Fruit fly (Drosophila melanogaster) whole organism, embryonic: ENCODE measurements around the gene LysS.

Experiments
- ATbp ChIP-seq: fragments of 200-800 bp; sonication (Bioruptor generic); optimal IDR thresholded peaks from 2 replicates; lab custom pipeline; 2017; ENCODE audit warnings: missing biosample characterization, mild to moderate bottlenecking, missing genetic modification characterization, missing genetic modification reagents
- Asciz ChIP-seq: fragments of 200-800 bp; sonication (Bioruptor generic); optimal IDR thresholded peaks from 2 replicates; lab custom pipeline; 2017; ENCODE audit warnings: missing biosample characterization, mild to moderate bottlenecking, missing genetic modification characterization, missing genetic modification reagents
- CG10431 ChIP-seq: fragments of 200-800 bp; sonication (Bioruptor generic); optimal IDR thresholded peaks from 3 replicates; lab custom pipeline; 2018; ENCODE audit warnings: missing biosample characterization, mild to moderate bottlenecking, missing genetic modification characterization
- CG14710 ChIP-seq: fragments of 200-800 bp; sonication (Bioruptor generic); optimal IDR thresholded peaks from 3 replicates; lab custom pipeline; 2019; ENCODE audit warnings: missing biosample characterization, mild to moderate bottlenecking, missing genetic modification characterization, moderate library complexity
- CG15011 ChIP-seq: fragments of 200-800 bp; sonication (Bioruptor generic); optimal IDR thresholded peaks from 3 replicates; lab custom pipeline; 2018; ENCODE audit warnings: missing biosample characterization, mild to moderate bottlenecking, missing genetic modification characterization
- CG15601 ChIP-seq: fragments of 200-800 bp; sonication (Bioruptor generic); optimal IDR thresholded peaks from 3 replicates; lab custom pipeline; 2019; ENCODE audit warnings: missing biosample characterization, mild to moderate bottlenecking, missing genetic modification characterization, moderate library complexity
- CG17385 ChIP-seq: fragments of 200-800 bp; sonication (Bioruptor generic); optimal IDR thresholded peaks from 3 replicates; lab custom pipeline; 2018; ENCODE audit warnings: missing biosample characterization, mild to moderate bottlenecking, missing genetic modification characterization
- CG18599 ChIP-seq: fragments of 200-800 bp; sonication (Bioruptor generic); optimal IDR thresholded peaks from 3 replicates; lab custom pipeline; 2017; ENCODE audit warnings: missing biosample characterization, missing genetic modification characterization, mild to moderate bottlenecking, moderate library complexity, missing genetic modification reagents
- CG2116 ChIP-seq: fragments of 200-800 bp; sonication (Bioruptor generic); optimal IDR thresholded peaks from 3 replicates; lab custom pipeline; 2018; ENCODE audit warnings: missing biosample characterization, mild to moderate bottlenecking, missing genetic modification characterization
- CG2129 ChIP-seq: fragments of 200-800 bp; sonication (Bioruptor generic); IDR thresholded peaks from 2 replicates; pipeline ENCODE4 v1.3.6; 2022; ENCODE audit warnings: missing biosample characterization, missing genetic modification characterization; ENCODE audit not compliant: partially characterized antibody
- CG2712 ChIP-seq: fragments of 200-800 bp; optimal IDR thresholded peaks from 3 replicates; lab custom pipeline; 2019; ENCODE audit warnings: missing biosample characterization, mild to moderate bottlenecking, missing genetic modification characterization, moderate library complexity
- CG2889 ChIP-seq: fragments of 200-800 bp; sonication (Bioruptor generic); IDR thresholded peaks from 3 replicates; pipeline ENCODE4 v1.3.6; 2022; ENCODE audit warnings: missing biosample characterization, missing genetic modification characterization
- CG31441 ChIP-seq: fragments of 200-800 bp; sonication (Bioruptor generic); IDR thresholded peaks from 2 replicates; pipeline ENCODE4 v1.3.6; 2022; ENCODE audit warnings: missing biosample characterization, missing genetic modification characterization
- CG33213 ChIP-seq: fragments of 200-800 bp; sonication (Bioruptor generic); optimal IDR thresholded peaks from 3 replicates; lab custom pipeline; 2016; ENCODE audit warnings: missing biosample characterization, missing genetic modification characterization
- CG3407 ChIP-seq: fragments of 200-800 bp; sonication (Bioruptor generic); optimal IDR thresholded peaks from 2 replicates; lab custom pipeline; 2018; ENCODE audit warnings: missing biosample characterization, mild to moderate bottlenecking, missing genetic modification characterization
- CG5245 ChIP-seq: fragments of 200-800 bp; sonication (Bioruptor generic); optimal IDR thresholded peaks from 3 replicates; lab custom pipeline; 2016; ENCODE audit warnings: missing biosample characterization, missing genetic modification characterization
- CG6654 ChIP-seq: fragments of 200-800 bp; sonication (Bioruptor generic); optimal IDR thresholded peaks from 2 replicates; lab custom pipeline; 2017; ENCODE audit warnings: missing biosample characterization, mild to moderate bottlenecking, missing genetic modification characterization
- CG6791 ChIP-seq: fragments of 200-800 bp; sonication (Bioruptor generic); IDR thresholded peaks from 3 replicates; pipeline ENCODE4 v1.3.6; 2022; ENCODE audit warnings: missing biosample characterization, missing genetic modification characterization; ENCODE audit not compliant: partially characterized antibody
- CG8359 ChIP-seq: fragments of 200-800 bp; sonication (Bioruptor generic); optimal IDR thresholded peaks from 2 replicates; lab custom pipeline; 2017; ENCODE audit warnings: missing biosample characterization, mild to moderate bottlenecking, missing genetic modification characterization, borderline replicate concordance
- CG8478 ChIP-seq: fragments of >200 bp; optimal IDR thresholded peaks from 2 replicates; lab custom pipeline; 2018
- CG9932 ChIP-seq: fragments of 200-800 bp; sonication (Bioruptor generic); IDR thresholded peaks from 2 replicates; pipeline ENCODE4 v1.3.6; 2022; ENCODE audit warnings: missing biosample characterization, missing genetic modification characterization
- CrebB ChIP-seq: fragments of 200-800 bp; sonication (Bioruptor generic); optimal IDR thresholded peaks from 3 replicates; lab custom pipeline; 2018; ENCODE audit warnings: missing biosample characterization, mild to moderate bottlenecking, missing genetic modification characterization
- E2f1 ChIP-seq: fragments of 200-800 bp; sonication (Bioruptor generic); IDR thresholded peaks from 2 replicates; pipeline ENCODE4 v1.3.6; 2022; ENCODE audit warnings: missing biosample characterization, missing genetic modification characterization
- HLH3B ChIP-seq: fragments of 200-800 bp; sonication (Bioruptor generic); IDR thresholded peaks from 2 replicates; pipeline ENCODE4 v1.3.6; 2022; ENCODE audit warnings: missing biosample characterization, missing genetic modification characterization
- MBD-R2 ChIP-seq: fragments of 200-800 bp; sonication (Bioruptor generic); IDR thresholded peaks from 2 replicates; pipeline ENCODE4 v1.3.6; 2022; ENCODE audit warnings: missing biosample characterization, missing genetic modification characterization
- Myb ChIP-seq: fragments of 200-800 bp; sonication (Bioruptor generic); optimal IDR thresholded peaks from 2 replicates; lab custom pipeline; 2016; ENCODE audit warnings: missing biosample characterization, missing genetic modification characterization
- Sox102F ChIP-seq: fragments of 200-800 bp; sonication (Bioruptor generic); optimal IDR thresholded peaks from 2 replicates; lab custom pipeline; 2018; ENCODE audit warnings: missing biosample characterization, mild to moderate bottlenecking, missing genetic modification characterization, moderate library complexity
- Spps ChIP-seq: fragments of 200-800 bp; sonication (Bioruptor generic); optimal IDR thresholded peaks from 2 replicates; lab custom pipeline; 2018; ENCODE audit warnings: missing biosample characterization, mild to moderate bottlenecking, missing genetic modification characterization
- bcd ChIP-seq: fragments of 200-800 bp; sonication (Bioruptor generic); optimal IDR thresholded peaks from 2 replicates; lab custom pipeline; 2017; ENCODE audit warnings: missing biosample characterization, mild to moderate bottlenecking, missing genetic modification characterization
- chinmo ChIP-seq: fragments of 200-800 bp; sonication (Bioruptor generic); IDR thresholded peaks from 4 replicates; pipeline ENCODE4 v1.3.6; 2022; ENCODE audit warnings: missing biosample characterization, missing genetic modification characterization; ENCODE audit not compliant: partially characterized antibody
- chn ChIP-seq: fragments of 200-800 bp; sonication (Bioruptor generic); optimal IDR thresholded peaks from 2 replicates; lab custom pipeline; 2016; ENCODE audit warnings: missing biosample characterization, missing genetic modification characterization
- dati ChIP-seq: fragments of 200-800 bp; sonication (Bioruptor generic); IDR thresholded peaks from 2 replicates; pipeline ENCODE4 v1.3.6; 2022; ENCODE audit warnings: missing biosample characterization, missing genetic modification characterization
- dpn ChIP-seq, 2 experiments: fragments of 200-800 bp; sonication (Bioruptor generic); optimal IDR thresholded peaks; 3 replicates each; lab custom pipeline; 2016; ENCODE audit warnings: missing biosample characterization in 2 of 2, missing genetic modification characterization in 2 of 2
- grau ChIP-seq: fragments of 200-800 bp; optimal IDR thresholded peaks from 3 replicates; lab custom pipeline; 2019; ENCODE audit warnings: missing biosample characterization, mild to moderate bottlenecking, missing genetic modification characterization, moderate library complexity
- gro ChIP-seq: fragments of 200-800 bp; sonication (Bioruptor generic); optimal IDR thresholded peaks from 2 replicates; lab custom pipeline; 2016; ENCODE audit warnings: missing biosample characterization, missing genetic modification characterization
- hkb ChIP-seq, 2 experiments: fragments of 200-800 bp in 1 of 2; fragments of >200 bp in 1 of 2; sonication (Bioruptor generic) in 1 of 2; IDR thresholded peaks in 1 of 2; optimal IDR thresholded peaks in 1 of 2; 2 replicates each; pipeline versions ENCODE4 v1.3.6 to Lab custom; 2017 to 2022; ENCODE audit warnings: missing biosample characterization in 1 of 2, missing genetic modification characterization in 1 of 2
- knrl ChIP-seq: fragments of 200-800 bp; sonication (Bioruptor generic); IDR thresholded peaks from 3 replicates; pipeline ENCODE4 v1.3.6; 2022; ENCODE audit warnings: missing biosample characterization, missing genetic modification characterization; ENCODE audit not compliant: partially characterized antibody
- lilli ChIP-seq: fragments of 200-800 bp; sonication (Bioruptor generic); optimal IDR thresholded peaks from 3 replicates; lab custom pipeline; 2016; ENCODE audit warnings: missing biosample characterization, missing genetic modification characterization
- lmd ChIP-seq: fragments of 200-800 bp; sonication (Bioruptor generic); IDR thresholded peaks from 2 replicates; pipeline ENCODE4 v1.3.6; 2022; ENCODE audit warnings: missing biosample characterization, missing genetic modification characterization
- lola ChIP-seq, 3 experiments: fragments of >200 bp in 2 of 3; fragments of 200-800 bp in 1 of 3; sonication (Bioruptor generic) in 1 of 3; optimal IDR thresholded peaks; 2 replicates each; lab custom pipeline; 2017 to 2019; ENCODE audit warnings: missing biosample characterization in 3 of 3, missing genetic modification characterization in 3 of 3, mild to moderate bottlenecking in 1 of 3, moderate library complexity in 1 of 3
- nau ChIP-seq: fragments of 200-800 bp; sonication (Bioruptor generic); optimal IDR thresholded peaks from 3 replicates; lab custom pipeline; 2017; ENCODE audit warnings: missing biosample characterization, mild to moderate bottlenecking, missing genetic modification characterization, missing genetic modification reagents
- nmo ChIP-seq: fragments of 200-800 bp; sonication (Bioruptor generic); optimal IDR thresholded peaks from 2 replicates; lab custom pipeline; 2018; ENCODE audit warnings: missing biosample characterization, mild to moderate bottlenecking, missing genetic modification characterization, moderate library complexity
- prd ChIP-seq, 3 experiments: fragments of >200 bp in 2 of 3; fragments of 200-800 bp in 1 of 3; sonication (Bioruptor generic) in 1 of 3; optimal IDR thresholded peaks in 2 of 3; IDR thresholded peaks in 1 of 3; 2 replicates in 2 of 3; 3 replicates in 1 of 3; pipeline versions ENCODE4 v1.3.6 to Lab custom; 2017 to 2022; ENCODE audit warnings: missing biosample characterization in 1 of 3, missing genetic modification characterization in 1 of 3
- ranshi ChIP-seq: fragments of 200-800 bp; sonication (Bioruptor generic); IDR thresholded peaks from 2 replicates; pipeline ENCODE4 v1.3.6; 2022; ENCODE audit warnings: missing biosample characterization, missing genetic modification characterization
- ssp ChIP-seq: fragments of 200-800 bp; sonication (Bioruptor generic); IDR thresholded peaks from 2 replicates; pipeline ENCODE4 v1.3.6; 2022; ENCODE audit warnings: missing biosample characterization, missing genetic modification characterization
- tna ChIP-seq: fragments of 200-800 bp; sonication (Bioruptor generic); IDR thresholded peaks from 2 replicates; pipeline ENCODE4 v1.3.6; 2022; ENCODE audit warnings: missing biosample characterization, missing genetic modification characterization; ENCODE audit not compliant: partially characterized antibody
- ttk ChIP-seq: fragments of 200-800 bp; sonication (Bioruptor generic); IDR thresholded peaks from 2 replicates; pipeline ENCODE4 v2.1.2; 2022; ENCODE audit warnings: missing biosample characterization, missing genetic modification characterization
- wdn ChIP-seq: fragments of 200-800 bp; sonication (Bioruptor generic); IDR thresholded peaks from 2 replicates; pipeline ENCODE4 v1.3.6; 2022; ENCODE audit warnings: missing biosample characterization, missing genetic modification characterization
- zen ChIP-seq: fragments of 200-800 bp; sonication (Bioruptor generic); optimal IDR thresholded peaks from 3 replicates; lab custom pipeline; 2018; ENCODE audit warnings: missing biosample characterization, mild to moderate bottlenecking, missing genetic modification characterization, moderate library complexity

The LysS gene

dm6 chr3L:1216460-1216859, 11.1 kb upstream of the LysS start (continued):
- TF ChIP-seq bcd (GFP tag; lab: Kevin White, UChicago) (peak; percentile 18), chinmo (GFP tag; lab: Robert Waterston, UW) (no peak), CG15601 (tag; lab: Kevin White, UChicago) (peak; percentile 29), CG2712 (tag; lab: Kevin White, UChicago) (peak; percentile 64), CG2116 (GFP tag; lab: Kevin White, UChicago) (no peak), CG2129 (GFP tag; lab: Robert Waterston, UW) (no peak), CG5245 (GFP tag; lab: Kevin White, UChicago) (peak; percentile 55), zen (tag; lab: Kevin White, UChicago) (peak; percentile 65), CG15011 (GFP tag; lab: Kevin White, UChicago) (peak; percentile 15), hkb (optimal IDR thresholded peaks at IDR 0.05; lab: Kevin White, UChicago) (no peak), hkb (GFP tag; IDR thresholded peaks at IDR 0.05; lab: Robert Waterston, UW) (peak; percentile 73; the same call in 1 of the 2 replicates), CG9932 (no peak), MBD-R2 (no peak), ttk (GFP tag; lab: Robert Waterston, UW) (0 out of 2 replicates have a peak, but pooled peaks have one; percentile 30), ssp (GFP tag; lab: Robert Waterston, UW) (0 out of 2 replicates have a peak, but pooled peaks have one; percentile 25), HLH3B (GFP tag; lab: Robert Waterston, UW) (peak; percentile 64; the same call in 1 of the 2 replicates), CG8359 (GFP tag; lab: Kevin White, UChicago) (peak; percentile 21), CrebB (no peak), grau (peak; percentile 44), CG10431 (no peak), tna (GFP tag; lab: Robert Waterston, UW) (no peak), nau (GFP tag; lab: Kevin White, UChicago) (peak; percentile 14), Asciz (GFP tag; lab: Kevin White, UChicago) (peak; percentile 53), Sox102F (GFP tag; lab: Kevin White, UChicago) (peak; percentile 64), CG17385 (GFP tag; lab: Kevin White, UChicago) (peak; percentile 32), prd (optimal IDR thresholded peaks at IDR 0.05; lab: Kevin White, UChicago) (no peak), prd (GFP tag; IDR thresholded peaks at IDR 0.05; lab: Robert Waterston, UW) (peak; percentile 73; the same call in 2 of the 3 replicates), CG3407 (peak; percentile 17), Spps (tag; lab: Kevin White, UChicago) (peak; percentile 21), dpn (GFP tag; optimal IDR thresholded peaks at IDR 0.05; lab: Kevin White, UChicago) (peak; percentile 16 to 39), knrl (GFP tag; lab: Robert Waterston, UW) (no peak), dati (GFP tag; lab: Robert Waterston, UW) (no peak), Myb (no peak), wdn (GFP tag; lab: Robert Waterston, UW) (no peak), lilli (GFP tag; lab: Kevin White, UChicago) (no peak), gro (no peak), CG18599 (GFP tag; lab: Kevin White, UChicago) (peak; percentile 29), CG6654 (GFP tag; lab: Kevin White, UChicago) (peak; percentile 20), ATbp (GFP tag; lab: Kevin White, UChicago) (peak; percentile 50), CG6791 (no peak), CG2889 (no peak), chn (GFP tag; lab: Kevin White, UChicago) (peak; percentile 15), ranshi (peak; percentile 55; the same call in 1 of the 2 replicates), E2f1 (peak; percentile 40; the same call in 1 of the 2 replicates), CG31441 (peak; percentile 48), CG33213 (GFP tag; lab: Kevin White, UChicago) (peak; percentile 33), nmo (GFP tag; lab: Kevin White, UChicago) (peak; percentile 55), CG8478 (lab: Kevin White, UChicago) (no peak), CG14710 (tag; lab: Kevin White, UChicago) (peak; percentile 57), lola (GFP tag; optimal IDR thresholded peaks at IDR 0.05; lab: Kevin White, UChicago) (peak in 1 of 3 experiments; percentile 44), lmd (peak; percentile 45)
